Fruit fly (Drosophila melanogaster): ENCODE results near the gene Tb.

dm6 chr3R:26629618-26630017 lies 26.6 kb upstream of the Tb start, which contains the start of gene TwdlJ:
- TF ChIP-seq CG17186 (GFP tag; optimal IDR thresholded peaks at IDR 0.05) (no peak), tgo (GFP tag; IDR thresholded peaks at IDR 0.05) (no peak), trem (tag; optimal IDR thresholded peaks at IDR 0.05) (no peak), pfk (GFP tag; optimal IDR thresholded peaks at IDR 0.05) (no peak)

All from whole organism, embryonic.